Worm (Caenorhabditis elegans) whole organism, midembryonic: ENCODE results near the gene D2023.6.

ENCODE experiments used
- flt-1 ChIP-seq: fragments of 200-800 bp; sonication (Bioruptor generic); IDR thresholded peaks from 2 replicates; pipeline ENCODE4 v1.3.6; 2022; ENCODE audit warnings: missing genetic modification characterization, missing compliant biosample characterization
- med-1 ChIP-seq: sonication (generic microtip); optimal IDR thresholded peaks from 2 replicates; lab custom pipeline; 2017; ENCODE audit warnings: missing genetic modification characterization, mild to moderate bottlenecking, missing compliant biosample characterization, antibody characterized with exemption, missing genetic modification reagents; ENCODE audit not compliant: insufficient read depth

- TF ChIP-seq flt-1 (GFP tag; lab: Robert Waterston, UW): no peak; the same call in 1 of the 2 replicates
- no peak for TF ChIP-seq med-1 (GFP tag; lab: Kevin White, UChicago)
These were observed 17.7 kb downstream of the D2023.6 start for ce11 chrV:11844828-11845227.
